Worm (Caenorhabditis elegans) whole organism, L4 larva: Measurements from ENCODE around the gene ugt-38.

Experiments
- aha-1 ChIP-seq: fragments of 150-350 bp; peaks from one replicate; lab custom pipeline; 2014; ENCODE audit warnings: missing biosample characterization, missing genetic modification characterization
- ceh-28 ChIP-seq: fragments of 150-350 bp; optimal IDR thresholded peaks from 2 replicates; lab custom pipeline; 2014; ENCODE audit warnings: missing biosample characterization, missing genetic modification reagents, missing genetic modification characterization
- jun-1 ChIP-seq: fragments of 150-350 bp; optimal IDR thresholded peaks from 2 replicates; lab custom pipeline; 2014; ENCODE audit warnings: missing biosample characterization, missing genetic modification reagents, missing genetic modification characterization
- lin-15B ChIP-seq: fragments of 150-350 bp; sonication (generic microtip); optimal IDR thresholded peaks from 3 replicates; lab custom pipeline; 2014; ENCODE audit warnings: missing biosample characterization, missing genetic modification characterization
- nhr-25 ChIP-seq: sonication (generic microtip); optimal IDR thresholded peaks from 2 replicates; lab custom pipeline; 2017; ENCODE audit warnings: missing genetic modification characterization, mild to moderate bottlenecking, missing compliant biosample characterization, antibody characterized with exemption, moderate library complexity, borderline replicate concordance; ENCODE audit not compliant: insufficient read depth
- skn-1 ChIP-seq: fragments of 150-350 bp; optimal IDR thresholded peaks from 2 replicates; lab custom pipeline; 2014; ENCODE audit warnings: missing biosample characterization, missing genetic modification characterization
- unc-39 ChIP-seq: sonication (generic microtip); optimal IDR thresholded peaks from 2 replicates; lab custom pipeline; 2017; ENCODE audit warnings: missing biosample characterization, missing genetic modification characterization
- zag-1 ChIP-seq: fragments of 150-350 bp; optimal IDR thresholded peaks from 2 replicates; lab custom pipeline; 2014; ENCODE audit warnings: missing biosample characterization, missing genetic modification characterization

DNA sequence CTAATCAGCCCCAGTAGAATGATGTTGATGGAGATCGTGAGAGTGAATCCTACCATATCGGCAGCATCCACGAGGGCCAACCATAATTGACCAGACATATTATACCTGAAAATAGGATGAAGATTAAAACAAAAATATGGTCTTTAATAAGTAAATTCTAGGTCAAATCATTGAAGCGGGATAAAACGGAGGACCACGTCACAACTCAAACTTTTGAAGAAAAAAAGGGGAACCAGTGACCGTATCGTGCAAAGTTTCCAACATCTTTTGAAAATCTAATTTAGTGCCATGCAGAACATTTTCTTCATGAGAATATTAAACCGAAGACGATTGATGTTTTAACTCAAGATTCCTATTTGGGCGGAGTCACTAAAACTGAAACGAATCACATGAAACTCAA lies 8.9 kb downstream of the ugt-38 start, which contains the start of gene str-112:
- no peak for TF ChIP-seq unc-39
- TF ChIP-seq lin-15B (tag; lab: Kevin White, UChicago) = no peak
- no peak for TF ChIP-seq aha-1
- no peak for TF ChIP-seq jun-1
- no peak for TF ChIP-seq nhr-25
- TF ChIP-seq zag-1 = no peak
- no peak for TF ChIP-seq skn-1
- no peak for TF ChIP-seq ceh-28 (tag; lab: Kevin White, UChicago)
